Fruit fly (Drosophila melanogaster) whole organism, embryonic: ENCODE results near the gene CG18213.

Source experiments
- Atf6 ChIP-seq: fragments of 200-800 bp; sonication (Bioruptor generic); IDR thresholded peaks from 2 replicates; pipeline ENCODE4 v1.3.6; 2022; ENCODE audit warnings: missing biosample characterization, missing genetic modification characterization
- CG11085 ChIP-seq: fragments of 200-800 bp; sonication (Bioruptor generic); IDR thresholded peaks from 2 replicates; pipeline ENCODE4 v1.3.6; 2022; ENCODE audit warnings: missing biosample characterization, missing genetic modification characterization
- CG12744 ChIP-seq: fragments of 200-800 bp; sonication (Bioruptor generic); optimal IDR thresholded peaks from 2 replicates; lab custom pipeline; 2016; ENCODE audit warnings: missing biosample characterization, missing genetic modification characterization
- CG12769 ChIP-seq: fragments of 200-800 bp; sonication (Bioruptor generic); optimal IDR thresholded peaks from 2 replicates; lab custom pipeline; 2019; ENCODE audit warnings: missing biosample characterization, mild to moderate bottlenecking, missing genetic modification characterization, moderate library complexity
- CG12942 ChIP-seq: fragments of 200-800 bp; sonication (Bioruptor generic); optimal IDR thresholded peaks from 3 replicates; lab custom pipeline; 2016; ENCODE audit warnings: missing biosample characterization, missing genetic modification characterization
- CG13123 ChIP-seq: fragments of 200-800 bp; sonication (Bioruptor generic); optimal IDR thresholded peaks from 2 replicates; lab custom pipeline; 2016; ENCODE audit warnings: missing biosample characterization, missing genetic modification characterization
- CG13287 ChIP-seq: fragments of 200-800 bp; sonication (Bioruptor generic); IDR thresholded peaks from 2 replicates; pipeline ENCODE4 v1.3.6; 2022; ENCODE audit warnings: missing biosample characterization, missing genetic modification characterization; ENCODE audit not compliant: partially characterized antibody
- CG14014 ChIP-seq: fragments of 200-800 bp; sonication (Bioruptor generic); IDR thresholded peaks from 2 replicates; pipeline ENCODE4 v1.3.6; 2022; ENCODE audit warnings: missing biosample characterization, missing genetic modification characterization
- CG15011 ChIP-seq: fragments of 200-800 bp; sonication (Bioruptor generic); optimal IDR thresholded peaks from 3 replicates; lab custom pipeline; 2018; ENCODE audit warnings: missing biosample characterization, mild to moderate bottlenecking, missing genetic modification characterization
- CG15601 ChIP-seq: fragments of 200-800 bp; sonication (Bioruptor generic); optimal IDR thresholded peaks from 3 replicates; lab custom pipeline; 2019; ENCODE audit warnings: missing biosample characterization, mild to moderate bottlenecking, missing genetic modification characterization, moderate library complexity
- CG16813 ChIP-seq: fragments of 200-800 bp; sonication (Bioruptor generic); IDR thresholded peaks from 3 replicates; pipeline ENCODE4 v1.3.6; 2022; ENCODE audit warnings: missing biosample characterization, missing genetic modification characterization; ENCODE audit not compliant: partially characterized antibody
- CG17328 ChIP-seq: fragments of 200-800 bp; sonication (Bioruptor generic); IDR thresholded peaks from 2 replicates; pipeline ENCODE4 v1.3.6; 2022; ENCODE audit warnings: missing biosample characterization, missing genetic modification characterization
- CG17385 ChIP-seq: fragments of 200-800 bp; sonication (Bioruptor generic); optimal IDR thresholded peaks from 3 replicates; lab custom pipeline; 2018; ENCODE audit warnings: missing biosample characterization, mild to moderate bottlenecking, missing genetic modification characterization
- CG34422 ChIP-seq: fragments of 200-800 bp; sonication (Bioruptor generic); IDR thresholded peaks from 3 replicates; pipeline ENCODE4 v1.3.6; 2022; ENCODE audit warnings: missing biosample characterization, missing genetic modification characterization
- CG6813 ChIP-seq: fragments of 200-800 bp; sonication (Bioruptor generic); optimal IDR thresholded peaks from 2 replicates; lab custom pipeline; 2017; ENCODE audit warnings: missing biosample characterization, missing genetic modification characterization, mild to moderate bottlenecking, moderate library complexity, missing genetic modification reagents
- CG7372 ChIP-seq: fragments of 200-800 bp; sonication (Bioruptor generic); IDR thresholded peaks from 2 replicates; pipeline ENCODE4 v1.3.6; 2022; ENCODE audit warnings: missing biosample characterization, missing genetic modification characterization
- CG7987 ChIP-seq: fragments of 200-800 bp; sonication (Bioruptor generic); optimal IDR thresholded peaks from 2 replicates; lab custom pipeline; 2018; ENCODE audit warnings: missing biosample characterization, mild to moderate bottlenecking, missing genetic modification characterization, moderate library complexity
- CG9727 ChIP-seq: fragments of 200-800 bp; sonication (Bioruptor generic); optimal IDR thresholded peaks from 3 replicates; lab custom pipeline; 2017; ENCODE audit warnings: missing biosample characterization, mild to moderate bottlenecking, missing genetic modification characterization
- CHES-1-like ChIP-seq: fragments of 200-800 bp; sonication (Bioruptor generic); optimal IDR thresholded peaks from 2 replicates; lab custom pipeline; 2016; ENCODE audit warnings: missing biosample characterization, missing genetic modification characterization
- Dad ChIP-seq: fragments of 200-800 bp; sonication (Bioruptor generic); optimal IDR thresholded peaks from 3 replicates; lab custom pipeline; 2016; ENCODE audit warnings: missing biosample characterization, missing genetic modification characterization
- Dll ChIP-seq: fragments of 200-800 bp; sonication (Bioruptor generic); IDR thresholded peaks from 4 replicates; pipeline ENCODE4 v1.3.6; 2022; ENCODE audit warnings: missing biosample characterization, missing genetic modification characterization; ENCODE audit not compliant: partially characterized antibody
- Fer1 ChIP-seq: fragments of 200-800 bp; sonication (Bioruptor generic); optimal IDR thresholded peaks from 2 replicates; lab custom pipeline; 2017; ENCODE audit warnings: missing biosample characterization, mild to moderate bottlenecking, missing genetic modification characterization
- H15 ChIP-seq: fragments of 200-800 bp; sonication (Bioruptor generic); IDR thresholded peaks from 3 replicates; pipeline ENCODE4 v1.3.6; 2022; ENCODE audit warnings: missing biosample characterization, missing genetic modification characterization
- Hand ChIP-seq: fragments of 200-800 bp; sonication (Bioruptor generic); optimal IDR thresholded peaks from 2 replicates; lab custom pipeline; 2017; ENCODE audit warnings: mild to moderate bottlenecking, missing biosample characterization, missing genetic modification reagents, missing genetic modification characterization
- MBD-R2 ChIP-seq: fragments of 200-800 bp; sonication (Bioruptor generic); IDR thresholded peaks from 2 replicates; pipeline ENCODE4 v1.3.6; 2022; ENCODE audit warnings: missing biosample characterization, missing genetic modification characterization
- MTF-1 ChIP-seq: fragments of 200-800 bp; sonication (Bioruptor generic); optimal IDR thresholded peaks from 2 replicates; lab custom pipeline; 2018; ENCODE audit warnings: missing biosample characterization, mild to moderate bottlenecking, missing genetic modification characterization, borderline replicate concordance
- NC2α ChIP-seq: fragments of 200-800 bp; sonication (Bioruptor generic); optimal IDR thresholded peaks from 2 replicates; lab custom pipeline; 2016; ENCODE audit warnings: missing biosample characterization, missing genetic modification characterization
- NfI ChIP-seq: fragments of 200-800 bp; sonication (Bioruptor generic); optimal IDR thresholded peaks from 3 replicates; lab custom pipeline; 2018; ENCODE audit warnings: missing biosample characterization, mild to moderate bottlenecking, missing genetic modification characterization, moderate library complexity
- Opbp ChIP-seq: fragments of 200-800 bp; sonication (Bioruptor generic); IDR thresholded peaks from 3 replicates; pipeline ENCODE4 v1.3.6; 2022; ENCODE audit warnings: missing biosample characterization, missing genetic modification characterization; ENCODE audit not compliant: partially characterized antibody
- Optix ChIP-seq: fragments of 200-800 bp; sonication (Bioruptor generic); IDR thresholded peaks from 3 replicates; pipeline ENCODE4 v1.3.6; 2022; ENCODE audit warnings: missing biosample characterization, missing genetic modification characterization
- ase ChIP-seq: fragments of 200-800 bp; sonication (Bioruptor generic); IDR thresholded peaks from 3 replicates; pipeline ENCODE4 v1.3.6; 2022; ENCODE audit warnings: missing biosample characterization, missing genetic modification characterization
- ash1 ChIP-seq: fragments of 200-800 bp; sonication (Bioruptor generic); optimal IDR thresholded peaks from 2 replicates; lab custom pipeline; 2018; ENCODE audit warnings: missing biosample characterization, mild to moderate bottlenecking, missing genetic modification characterization
- cad ChIP-seq: fragments of >200 bp; optimal IDR thresholded peaks from 2 replicates; lab custom pipeline; 2017; ENCODE audit warnings: missing biosample characterization, missing genetic modification characterization
- dati ChIP-seq: fragments of 200-800 bp; sonication (Bioruptor generic); IDR thresholded peaks from 2 replicates; pipeline ENCODE4 v1.3.6; 2022; ENCODE audit warnings: missing biosample characterization, missing genetic modification characterization
- fd64A ChIP-seq: fragments of 200-800 bp; sonication (Bioruptor generic); optimal IDR thresholded peaks from 3 replicates; lab custom pipeline; 2018; ENCODE audit warnings: missing biosample characterization, mild to moderate bottlenecking, missing genetic modification characterization
- fru ChIP-seq: fragments of >200 bp; optimal IDR thresholded peaks from 2 replicates; lab custom pipeline; 2017
- gfzf ChIP-seq: fragments of 200-800 bp; sonication (Bioruptor generic); optimal IDR thresholded peaks from 2 replicates; lab custom pipeline; 2016; ENCODE audit warnings: missing biosample characterization, mild to moderate bottlenecking, missing genetic modification characterization, moderate library complexity
- gro ChIP-seq: fragments of 200-800 bp; sonication (Bioruptor generic); optimal IDR thresholded peaks from 2 replicates; lab custom pipeline; 2016; ENCODE audit warnings: missing biosample characterization, missing genetic modification characterization
- inv ChIP-seq: fragments of 200-800 bp; sonication (Bioruptor generic); IDR thresholded peaks from 2 replicates; pipeline ENCODE4 v1.3.6; 2022; ENCODE audit warnings: missing biosample characterization, missing genetic modification characterization; ENCODE audit not compliant: partially characterized antibody
- maf-S ChIP-seq: fragments of 200-800 bp; sonication (Bioruptor generic); optimal IDR thresholded peaks from 2 replicates; lab custom pipeline; 2016; ENCODE audit warnings: missing biosample characterization, missing genetic modification characterization
- pan ChIP-seq, 4 experiments: fragments of >200 bp in 3 of 4; fragments of 200-800 bp in 1 of 4; sonication (Bioruptor generic) in 1 of 4; optimal IDR thresholded peaks in 3 of 4; IDR thresholded peaks in 1 of 4; 2 replicates each; pipeline versions ENCODE4 v1.3.6 to Lab custom; 2017 to 2022; ENCODE audit warnings: missing biosample characterization in 2 of 4, missing genetic modification characterization in 2 of 4, mixed read lengths in 1 of 4
- sc ChIP-seq, 3 experiments: fragments of >200 bp in 2 of 3; fragments of 200-800 bp in 1 of 3; sonication (Bioruptor generic) in 1 of 3; optimal IDR thresholded peaks; 2 replicates in 2 of 3; 3 replicates in 1 of 3; lab custom pipeline; 2017; ENCODE audit warnings: mild to moderate bottlenecking in 1 of 3, missing biosample characterization in 1 of 3, missing genetic modification characterization in 1 of 3, missing genetic modification reagents in 1 of 3
- slbo ChIP-seq: fragments of 200-800 bp; sonication (Bioruptor generic); IDR thresholded peaks from 2 replicates; pipeline ENCODE4 v1.3.6; 2022; ENCODE audit warnings: missing biosample characterization, missing genetic modification characterization
- slou ChIP-seq: fragments of 200-800 bp; sonication (Bioruptor generic); optimal IDR thresholded peaks from 3 replicates; lab custom pipeline; 2016; ENCODE audit warnings: missing biosample characterization, missing genetic modification characterization
- tin ChIP-seq: fragments of 200-800 bp; sonication (Bioruptor generic); optimal IDR thresholded peaks from 3 replicates; lab custom pipeline; 2016; ENCODE audit warnings: missing biosample characterization, missing genetic modification characterization
- tx ChIP-seq: fragments of 200-800 bp; sonication (Bioruptor generic); optimal IDR thresholded peaks from 2 replicates; lab custom pipeline; 2016; ENCODE audit warnings: missing biosample characterization, missing genetic modification characterization
- wdn ChIP-seq: fragments of 200-800 bp; sonication (Bioruptor generic); IDR thresholded peaks from 2 replicates; pipeline ENCODE4 v1.3.6; 2022; ENCODE audit warnings: missing biosample characterization, missing genetic modification characterization

CG18213 gene

dm6 chr3R:17002218-17003110, 37.5 kb downstream of the CG18213 start, which contains the start of the genes Sf3a1 and Irc (continued):
- TF ChIP-seq CG16813 (GFP tag; lab: Robert Waterston, UW) = peak; percentile 93
- no peak for TF ChIP-seq Optix
- TF ChIP-seq CG11085 (GFP tag; lab: Robert Waterston, UW) = no peak
- peak; percentile 65 for TF ChIP-seq CG12769 (tag; lab: Kevin White, UChicago)
- TF ChIP-seq CG13123 = no peak
- TF ChIP-seq tx (GFP tag; lab: Kevin White, UChicago) = peak; percentile 18
- TF ChIP-seq sc (optimal IDR thresholded peaks at IDR 0.05; lab: Kevin White, UChicago) = no peak
- TF ChIP-seq sc (GFP tag; optimal IDR thresholded peaks at IDR 0.05; lab: Kevin White, UChicago) = no peak
- peak; percentile 9 for TF ChIP-seq Fer1 (GFP tag; lab: Kevin White, UChicago)
- no peak for TF ChIP-seq CG6813 (GFP tag; lab: Kevin White, UChicago)
- no peak for TF ChIP-seq wdn
- TF ChIP-seq fd64A (GFP tag; lab: Kevin White, UChicago) = no peak
- TF ChIP-seq slou (GFP tag; lab: Kevin White, UChicago) = no peak
- peak; percentile 1 for TF ChIP-seq maf-S (GFP tag; lab: Kevin White, UChicago)
- no peak for TF ChIP-seq cad
- TF ChIP-seq CG7372 (GFP tag; lab: Robert Waterston, UW) = no peak
- TF ChIP-seq CG7987 = peak; percentile 78
- peak; percentile 96 for TF ChIP-seq Dll (GFP tag; lab: Robert Waterston, UW)
- TF ChIP-seq CHES-1-like (GFP tag; lab: Kevin White, UChicago) = peak; percentile 36
- no peak for TF ChIP-seq CG9727 (GFP tag; lab: Kevin White, UChicago)
- peak; percentile 93 for TF ChIP-seq MBD-R2
- peak; percentile 23 for TF ChIP-seq NfI (GFP tag; lab: Kevin White, UChicago)
- no peak for TF ChIP-seq Atf6
- TF ChIP-seq Opbp (GFP tag; lab: Robert Waterston, UW) = peak; percentile 97
- peak; percentile 52 for TF ChIP-seq gfzf (GFP tag; lab: Kevin White, UChicago)
- no peak for TF ChIP-seq CG17385
- TF ChIP-seq CG15011 (GFP tag; lab: Kevin White, UChicago) = no peak
- peak; percentile 52 for TF ChIP-seq gro (GFP tag; lab: Kevin White, UChicago)
- TF ChIP-seq CG15601 = peak; percentile 2
- TF ChIP-seq CG12942 (GFP tag; lab: Kevin White, UChicago) = no peak
- TF ChIP-seq slbo (GFP tag; lab: Robert Waterston, UW) = peak; percentile 58; the same call in 1 of the 2 replicates
- TF ChIP-seq Hand = no peak
- no peak for TF ChIP-seq NC2α (GFP tag; lab: Kevin White, UChicago)
- TF ChIP-seq ase (GFP tag; lab: Robert Waterston, UW) = no peak
- 0 out of 2 replicates have a peak, but pooled peaks have one; percentile 19 for TF ChIP-seq CG17328 (GFP tag; lab: Robert Waterston, UW)
- peak; percentile 46; the same call in 1 of the 3 replicates for TF ChIP-seq CG34422 (GFP tag; lab: Robert Waterston, UW)
- TF ChIP-seq CG12744 = no peak
- TF ChIP-seq CG13287 (GFP tag; lab: Robert Waterston, UW) = peak; percentile 98
- TF ChIP-seq ash1 = no peak
- no peak; the same call in 2 of the 3 replicates for TF ChIP-seq H15 (GFP tag; lab: Robert Waterston, UW)
- TF ChIP-seq MTF-1 (GFP tag; lab: Kevin White, UChicago) = no peak
- no peak for TF ChIP-seq fru (lab: Kevin White, UChicago)
- peak; percentile 19 for TF ChIP-seq tin (GFP tag; lab: Kevin White, UChicago)
- TF ChIP-seq CG14014 (GFP tag; lab: Robert Waterston, UW) = no peak
- TF ChIP-seq pan (optimal IDR thresholded peaks at IDR 0.05; lab: Kevin White, UChicago) = no peak
- TF ChIP-seq pan (GFP tag; optimal IDR thresholded peaks at IDR 0.05 in 1 of 2, IDR thresholded peaks at IDR 0.05 in 1 of 2) = no peak
- peak; percentile 94 for TF ChIP-seq inv (GFP tag; lab: Robert Waterston, UW)
- no peak for TF ChIP-seq dati (GFP tag; lab: Robert Waterston, UW)
- TF ChIP-seq Dad = peak; percentile 25
